Fruit fly (Drosophila melanogaster): ENCODE data around the gene CG14866.

DNA sequence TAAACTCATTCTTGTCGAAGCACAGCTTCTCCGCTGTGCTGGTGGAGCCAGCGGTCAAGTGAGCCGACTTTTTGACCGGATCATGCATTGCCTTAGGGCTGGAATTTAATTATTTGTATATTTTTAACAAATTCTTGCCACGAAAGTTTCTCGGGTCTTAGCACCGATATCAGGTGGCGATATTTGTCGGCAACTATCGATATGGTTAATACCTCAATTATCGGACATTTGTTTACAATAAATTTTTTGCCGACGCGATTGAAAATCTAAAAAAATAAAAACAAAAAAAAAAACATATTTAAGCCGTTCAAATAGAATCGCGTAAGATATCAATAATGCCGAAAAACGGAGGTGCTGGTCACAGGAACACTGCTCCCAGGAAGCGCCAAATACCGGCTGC lies 45.2 kb downstream of the CG14866 start, which contains the start of the genes Cog2 and Trax:
- TF ChIP-seq tj (GFP tag; optimal IDR thresholded peaks at IDR 0.05), result peak; percentile 80
- no peak for TF ChIP-seq ovo (GFP tag; optimal IDR thresholded peaks at IDR 0.05)
- peak; percentile 19 for TF ChIP-seq bab1 (GFP tag; optimal IDR thresholded peaks at IDR 0.05)
- no peak for TF ChIP-seq CG5204 (GFP tag; optimal IDR thresholded peaks at IDR 0.05)
- TF ChIP-seq Clk (GFP tag; optimal IDR thresholded peaks at IDR 0.05), result no peak
- TF ChIP-seq CG7045 (GFP tag; optimal IDR thresholded peaks at IDR 0.05), result no peak
- TF ChIP-seq Hr96 (GFP tag; optimal IDR thresholded peaks at IDR 0.05), result no peak
- no peak for TF ChIP-seq CG14711 (tag; optimal IDR thresholded peaks at IDR 0.05)
- TF ChIP-seq pad (GFP tag; optimal IDR thresholded peaks at IDR 0.05), result no peak
- no peak for TF ChIP-seq CG1620 (GFP tag; optimal IDR thresholded peaks at IDR 0.05)
- no peak for TF ChIP-seq kay (GFP tag; ENCODE audit: borderline replicate concordance)
- TF ChIP-seq Crg-1 (GFP tag; optimal IDR thresholded peaks at IDR 0.05), result no peak

Data from whole organism, adult.